Fruit fly (Drosophila melanogaster) whole organism: Measurements from ENCODE around the gene srl.

ENCODE experiments used
- Dll ChIP-seq: fragments of >200 bp; optimal IDR thresholded peaks from 2 replicates; lab custom pipeline; 2017
- pan ChIP-seq: fragments of >200 bp; optimal IDR thresholded peaks from 2 replicates; lab custom pipeline; 2017
- usp ChIP-seq: fragments of >200 bp; optimal IDR thresholded peaks from 2 replicates; lab custom pipeline; 2017; ENCODE audit warnings: missing biosample characterization, missing genetic modification characterization, mixed read lengths

dm6 chr3R:4471846-4472693 is 42.9 kb upstream of the srl start:
- no peak for TF ChIP-seq Dll (lab: Kevin White, UChicago)
- TF ChIP-seq pan (lab: Kevin White, UChicago), result no peak
- no peak for TF ChIP-seq usp (GFP tag; lab: Kevin White, UChicago)
